Worm (Caenorhabditis elegans): ENCODE results near the gene apc-17.

- TF ChIP-seq R02D3.7 (tag; optimal IDR thresholded peaks at IDR 0.05) (no peak), nhr-237 (tag; optimal IDR thresholded peaks at IDR 0.05) (no peak), unc-62 (GFP tag; optimal IDR thresholded peaks at IDR 0.05) (no peak), snpc-4 (tag; optimal IDR thresholded peaks at IDR 0.05) (peak; percentile 8), ZK546.5 (tag; optimal IDR thresholded peaks at IDR 0.05) (no peak), jun-1 (tag; optimal IDR thresholded peaks at IDR 0.05) (no peak), nhr-76 (tag; optimal IDR thresholded peaks at IDR 0.05) (no peak), mml-1 (tag; optimal IDR thresholded peaks at IDR 0.05) (no peak), nhr-12 (tag; optimal IDR thresholded peaks at IDR 0.05) (no peak), ceh-16 (tag; optimal IDR thresholded peaks at IDR 0.05) (no peak), eor-1 (tag; optimal IDR thresholded peaks at IDR 0.05) (no peak)
Observed at ce11 chrII:11132542-11132941, 24.6 kb downstream of the apc-17 start, which contains the start of gene F40F8.11.

Measured in whole organism, L3 larva.